Fruit fly (Drosophila melanogaster) whole organism, embryonic: ENCODE results near the gene nmdyn-D6.

Experiments
- Antp ChIP-seq: fragments of 200-800 bp; sonication (Bioruptor generic); optimal IDR thresholded peaks from 3 replicates; lab custom pipeline; 2016; ENCODE audit warnings: missing biosample characterization, missing genetic modification characterization
- B-H1 ChIP-seq: fragments of 200-800 bp; sonication (Bioruptor generic); IDR thresholded peaks from 3 replicates; pipeline ENCODE4 v1.3.6; 2022; ENCODE audit warnings: missing biosample characterization, missing genetic modification characterization
- CG10147 ChIP-seq: fragments of 200-800 bp; sonication (Bioruptor generic); optimal IDR thresholded peaks from 2 replicates; lab custom pipeline; 2019; ENCODE audit warnings: missing biosample characterization, mild to moderate bottlenecking, missing genetic modification characterization, moderate library complexity
- CG10267 ChIP-seq: fragments of 200-800 bp; sonication (Bioruptor generic); optimal IDR thresholded peaks from 2 replicates; lab custom pipeline; 2018; ENCODE audit warnings: missing biosample characterization, mild to moderate bottlenecking, missing genetic modification characterization, moderate library complexity
- CG10366 ChIP-seq: fragments of 200-800 bp; sonication (Bioruptor generic); IDR thresholded peaks from 2 replicates; pipeline ENCODE4 v1.3.6; 2022; ENCODE audit warnings: missing biosample characterization, missing genetic modification characterization
- CG11696 ChIP-seq: fragments of 200-800 bp; sonication (Bioruptor generic); IDR thresholded peaks from 2 replicates; pipeline ENCODE4 v1.3.6; 2022; ENCODE audit warnings: missing biosample characterization, missing genetic modification characterization
- CG1233 ChIP-seq: fragments of 200-800 bp; sonication (Bioruptor generic); optimal IDR thresholded peaks from 4 replicates; lab custom pipeline; 2018; ENCODE audit warnings: missing biosample characterization, mild to moderate bottlenecking, missing genetic modification characterization
- CG12942 ChIP-seq: fragments of 200-800 bp; sonication (Bioruptor generic); optimal IDR thresholded peaks from 3 replicates; lab custom pipeline; 2016; ENCODE audit warnings: missing biosample characterization, missing genetic modification characterization
- CG13296 ChIP-seq: fragments of 200-800 bp; sonication (Bioruptor generic); optimal IDR thresholded peaks from 3 replicates; lab custom pipeline; 2018; ENCODE audit warnings: missing biosample characterization, mild to moderate bottlenecking, missing genetic modification characterization
- CG14667 ChIP-seq: fragments of 200-800 bp; sonication (Bioruptor generic); IDR thresholded peaks from 2 replicates; pipeline ENCODE4 v1.3.6; 2022; ENCODE audit warnings: missing biosample characterization, missing genetic modification characterization
- CG15269 ChIP-seq: fragments of 200-800 bp; sonication (Bioruptor generic); optimal IDR thresholded peaks from 2 replicates; lab custom pipeline; 2018; ENCODE audit warnings: missing biosample characterization, mild to moderate bottlenecking, missing genetic modification characterization, moderate library complexity
- CG16779 ChIP-seq: fragments of 200-800 bp; sonication (Bioruptor generic); IDR thresholded peaks from 2 replicates; pipeline ENCODE4 v1.3.6; 2022; ENCODE audit warnings: missing biosample characterization, missing genetic modification characterization
- CG17385 ChIP-seq: fragments of 200-800 bp; sonication (Bioruptor generic); optimal IDR thresholded peaks from 3 replicates; lab custom pipeline; 2018; ENCODE audit warnings: missing biosample characterization, mild to moderate bottlenecking, missing genetic modification characterization
- CG1792 ChIP-seq: fragments of 200-800 bp; sonication (Bioruptor generic); optimal IDR thresholded peaks from 2 replicates; lab custom pipeline; 2016; ENCODE audit warnings: missing biosample characterization, missing genetic modification characterization
- CG18764 ChIP-seq: fragments of 200-800 bp; sonication (Bioruptor generic); optimal IDR thresholded peaks from 3 replicates; lab custom pipeline; 2016; ENCODE audit warnings: missing biosample characterization, missing genetic modification characterization
- CG2116 ChIP-seq: fragments of 200-800 bp; sonication (Bioruptor generic); optimal IDR thresholded peaks from 3 replicates; lab custom pipeline; 2018; ENCODE audit warnings: missing biosample characterization, mild to moderate bottlenecking, missing genetic modification characterization
- CG32532 ChIP-seq: fragments of 200-800 bp; sonication (Bioruptor generic); IDR thresholded peaks from 2 replicates; pipeline ENCODE4 v1.3.6; 2022; ENCODE audit warnings: missing biosample characterization, missing genetic modification characterization
- CG3838 ChIP-seq: fragments of 200-800 bp; sonication (Bioruptor generic); optimal IDR thresholded peaks from 3 replicates; lab custom pipeline; 2016; ENCODE audit warnings: missing biosample characterization, missing genetic modification characterization
- CG5953 ChIP-seq: fragments of 200-800 bp; sonication (Bioruptor generic); IDR thresholded peaks from 2 replicates; pipeline ENCODE4 v1.3.6; 2022; ENCODE audit warnings: missing biosample characterization, missing genetic modification characterization
- CG6175 ChIP-seq: fragments of 200-800 bp; sonication (Bioruptor generic); IDR thresholded peaks from 3 replicates; pipeline ENCODE4 v1.3.6; 2022; ENCODE audit warnings: missing biosample characterization, missing genetic modification characterization
- CG6254 ChIP-seq: fragments of 200-800 bp; sonication (Bioruptor generic); optimal IDR thresholded peaks from 3 replicates; lab custom pipeline; 2017; ENCODE audit warnings: mild to moderate bottlenecking, missing biosample characterization, missing genetic modification reagents, missing genetic modification characterization
- CG6272 ChIP-seq: fragments of 200-800 bp; sonication (Bioruptor generic); IDR thresholded peaks from 2 replicates; pipeline ENCODE4 v1.3.6; 2022; ENCODE audit warnings: missing biosample characterization, missing genetic modification characterization
- CG6654 ChIP-seq: fragments of 200-800 bp; sonication (Bioruptor generic); optimal IDR thresholded peaks from 2 replicates; lab custom pipeline; 2017; ENCODE audit warnings: missing biosample characterization, mild to moderate bottlenecking, missing genetic modification characterization
- CG7556 ChIP-seq: fragments of 200-800 bp; sonication (Bioruptor generic); optimal IDR thresholded peaks from 2 replicates; lab custom pipeline; 2017; ENCODE audit warnings: missing biosample characterization, mild to moderate bottlenecking, missing genetic modification characterization
- CG7786 ChIP-seq: fragments of 200-800 bp; sonication (Bioruptor generic); optimal IDR thresholded peaks from 2 replicates; lab custom pipeline; 2016; ENCODE audit warnings: missing biosample characterization, missing genetic modification characterization
- CG8281 ChIP-seq: fragments of 200-800 bp; sonication (Bioruptor generic); optimal IDR thresholded peaks from 2 replicates; lab custom pipeline; 2018; ENCODE audit warnings: missing biosample characterization, mild to moderate bottlenecking, missing genetic modification characterization, moderate library complexity
- CG9215 ChIP-seq: fragments of 200-800 bp; sonication (Bioruptor generic); IDR thresholded peaks from 2 replicates; pipeline ENCODE4 v1.3.6; 2022; ENCODE audit warnings: missing biosample characterization, missing genetic modification characterization
- CTCF ChIP-seq: fragments of 200-800 bp; sonication (Bioruptor generic); optimal IDR thresholded peaks from 2 replicates; lab custom pipeline; 2017; ENCODE audit warnings: missing biosample characterization, mild to moderate bottlenecking, missing genetic modification characterization, moderate library complexity
- Doc3 ChIP-seq: fragments of 200-800 bp; sonication (Bioruptor generic); IDR thresholded peaks from 3 replicates; pipeline ENCODE4 v1.3.6; 2022; ENCODE audit warnings: missing biosample characterization, missing genetic modification characterization; ENCODE audit not compliant: partially characterized antibody
- Dp ChIP-seq: fragments of 200-800 bp; sonication (Bioruptor generic); optimal IDR thresholded peaks from 2 replicates; lab custom pipeline; 2018; ENCODE audit warnings: missing biosample characterization, mild to moderate bottlenecking, missing genetic modification characterization, moderate library complexity
- HLH54F ChIP-seq: fragments of 200-800 bp; sonication (Bioruptor generic); optimal IDR thresholded peaks from 3 replicates; lab custom pipeline; 2016; ENCODE audit warnings: missing biosample characterization, missing genetic modification characterization
- HmgZ ChIP-seq: fragments of 200-800 bp; sonication (Bioruptor generic); optimal IDR thresholded peaks from 2 replicates; lab custom pipeline; 2018; ENCODE audit warnings: missing biosample characterization, mild to moderate bottlenecking, missing genetic modification characterization
- Neu2 ChIP-seq: fragments of 200-800 bp; sonication (Bioruptor generic); optimal IDR thresholded peaks from 3 replicates; lab custom pipeline; 2016; ENCODE audit warnings: missing biosample characterization, missing genetic modification characterization, borderline replicate concordance
- Tbp ChIP-seq: fragments of >200 bp; optimal IDR thresholded peaks from 2 replicates; lab custom pipeline; 2018; ENCODE audit warnings: missing biosample characterization, missing genetic modification characterization
- Trl ChIP-seq, 3 experiments: fragments of >200 bp in 2 of 3; fragments of 200-800 bp in 1 of 3; sonication (Bioruptor generic) in 1 of 3; optimal IDR thresholded peaks; 2 replicates in 1 of 3; 3 replicates in 2 of 3; lab custom pipeline; 2016 to 2017; ENCODE audit warnings: missing biosample characterization in 1 of 3, missing genetic modification characterization in 1 of 3
- Usf ChIP-seq: fragments of 200-800 bp; sonication (Bioruptor generic); optimal IDR thresholded peaks from 2 replicates; lab custom pipeline; 2017; ENCODE audit warnings: missing genotype, missing biosample characterization, missing genetic modification characterization
- ara ChIP-seq: fragments of 200-800 bp; sonication (Bioruptor generic); IDR thresholded peaks from 2 replicates; pipeline ENCODE4 v1.3.6; 2022; ENCODE audit warnings: missing biosample characterization, missing genetic modification characterization
- btn ChIP-seq: fragments of 200-800 bp; sonication (Bioruptor generic); optimal IDR thresholded peaks from 2 replicates; lab custom pipeline; 2016; ENCODE audit warnings: missing biosample characterization, missing genetic modification characterization
- cas ChIP-seq: fragments of 200-800 bp; sonication (Bioruptor generic); IDR thresholded peaks from 2 replicates; pipeline ENCODE4 v1.3.6; 2022; ENCODE audit warnings: missing biosample characterization, missing genetic modification characterization
- fd3F ChIP-seq: fragments of 200-800 bp; sonication (Bioruptor generic); optimal IDR thresholded peaks from 2 replicates; lab custom pipeline; 2018; ENCODE audit warnings: missing biosample characterization, mild to moderate bottlenecking, missing genetic modification characterization, moderate library complexity
- fd96Cb ChIP-seq: fragments of 200-800 bp; sonication (Bioruptor generic); optimal IDR thresholded peaks from 2 replicates; lab custom pipeline; 2018; ENCODE audit warnings: missing biosample characterization, mild to moderate bottlenecking, missing genetic modification characterization, moderate library complexity
- hth ChIP-seq: fragments of >200 bp; optimal IDR thresholded peaks from 2 replicates; lab custom pipeline; 2017; ENCODE audit warnings: inconsistent platforms
- ken ChIP-seq: fragments of 200-800 bp; sonication (Bioruptor generic); IDR thresholded peaks from 3 replicates; pipeline ENCODE4 v1.3.6; 2022; ENCODE audit warnings: missing biosample characterization, missing genetic modification characterization
- lola ChIP-seq, 3 experiments: fragments of >200 bp in 2 of 3; fragments of 200-800 bp in 1 of 3; sonication (Bioruptor generic) in 1 of 3; optimal IDR thresholded peaks; 2 replicates each; lab custom pipeline; 2017 to 2019; ENCODE audit warnings: missing biosample characterization in 3 of 3, missing genetic modification characterization in 3 of 3, mild to moderate bottlenecking in 1 of 3, moderate library complexity in 1 of 3
- nom ChIP-seq: fragments of 200-800 bp; sonication (Bioruptor generic); optimal IDR thresholded peaks from 2 replicates; lab custom pipeline; 2017; ENCODE audit warnings: missing biosample characterization, missing genetic modification characterization, mild to moderate bottlenecking, moderate library complexity, missing genetic modification reagents
- repo ChIP-seq: fragments of 200-800 bp; sonication (Bioruptor generic); optimal IDR thresholded peaks from 2 replicates; lab custom pipeline; 2016; ENCODE audit warnings: missing biosample characterization, missing genetic modification characterization
- sim ChIP-seq: fragments of 200-800 bp; sonication (Bioruptor generic); IDR thresholded peaks from 2 replicates; pipeline ENCODE4 v1.3.6; 2022; ENCODE audit warnings: missing biosample characterization, missing genetic modification characterization
- sisA ChIP-seq: fragments of 200-800 bp; sonication (Bioruptor generic); IDR thresholded peaks from 2 replicates; pipeline ENCODE4 v1.3.6; 2022; ENCODE audit warnings: missing biosample characterization, missing genetic modification characterization
- sob ChIP-seq: fragments of 200-800 bp; sonication (Bioruptor generic); IDR thresholded peaks from 2 replicates; pipeline ENCODE4 v1.3.6; 2022; ENCODE audit warnings: missing biosample characterization, missing genetic modification characterization
- tgo ChIP-seq: fragments of 200-800 bp; sonication (Bioruptor generic); IDR thresholded peaks from 3 replicates; pipeline ENCODE4 v1.3.6; 2022; ENCODE audit warnings: missing biosample characterization, missing genetic modification characterization
- tll ChIP-seq, 2 experiments: fragments of 200-800 bp in 1 of 2; fragments of >200 bp in 1 of 2; sonication (Bioruptor generic) in 1 of 2; optimal IDR thresholded peaks; 2 replicates each; lab custom pipeline; 2017 to 2019; ENCODE audit warnings: missing biosample characterization in 2 of 2, missing genetic modification characterization in 2 of 2, mild to moderate bottlenecking in 1 of 2, moderate library complexity in 1 of 2

The nmdyn-D6 gene

DNA sequence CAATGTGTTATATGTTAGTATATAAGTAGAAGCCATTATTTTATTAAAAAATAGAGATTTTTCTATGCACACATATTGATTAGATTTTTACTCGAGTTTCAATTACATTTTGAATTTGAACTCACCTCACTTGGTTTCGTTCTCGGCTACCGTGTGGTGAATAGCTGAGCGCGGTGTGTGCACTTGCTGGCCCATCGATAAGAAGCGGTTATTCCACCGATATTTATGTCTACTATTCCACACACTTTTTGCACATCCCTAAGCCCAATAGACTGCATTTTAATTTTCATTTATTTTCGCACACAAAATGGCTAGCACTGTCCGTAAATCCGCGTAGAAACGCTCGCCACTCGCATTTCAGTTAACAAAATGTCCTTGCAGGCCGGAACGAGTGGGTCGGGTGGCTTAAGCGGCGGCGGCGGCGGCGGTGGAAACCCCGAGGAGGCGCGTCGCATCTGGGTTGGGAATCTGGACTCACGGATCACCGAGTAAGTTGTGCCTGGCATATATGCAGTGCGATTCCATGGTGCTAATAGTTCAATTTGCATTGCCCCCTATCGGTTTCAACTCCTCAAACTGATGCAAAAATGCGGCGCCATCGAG is 3.0 kb upstream of the nmdyn-D6 start, which contains the start of gene CG14414 (continued):
- TF ChIP-seq ken (GFP tag; lab: Robert Waterston, UW) = no peak
- 0 out of 2 replicates have a peak, but pooled peaks have one; percentile 12 for TF ChIP-seq CG16779 (GFP tag; lab: Robert Waterston, UW)
- TF ChIP-seq CG13296 = no peak
- no peak for TF ChIP-seq CG10147 (GFP tag; lab: Kevin White, UChicago)
- TF ChIP-seq repo (GFP tag; lab: Kevin White, UChicago) = no peak
- TF ChIP-seq CG14667 (GFP tag; lab: Robert Waterston, UW) = no peak
- TF ChIP-seq Trl (optimal IDR thresholded peaks at IDR 0.05; lab: Kevin White, UChicago) = no peak
- peak; percentile 41 for TF ChIP-seq Trl (GFP tag; optimal IDR thresholded peaks at IDR 0.05; lab: Kevin White, UChicago)
- no peak for TF ChIP-seq hth (lab: Kevin White, UChicago)
- TF ChIP-seq Tbp (GFP tag; lab: Kevin White, UChicago) = no peak
- TF ChIP-seq CG6254 (GFP tag; lab: Kevin White, UChicago) = no peak
- TF ChIP-seq CTCF = peak; percentile 68
- peak; percentile 22 for TF ChIP-seq Antp (GFP tag; lab: Kevin White, UChicago)
- peak; percentile 67 for TF ChIP-seq CG2116 (GFP tag; lab: Kevin White, UChicago)
- TF ChIP-seq CG5953 = no peak
- TF ChIP-seq CG8281 (tag; lab: Kevin White, UChicago) = no peak
- no peak for TF ChIP-seq CG12942
- no peak for TF ChIP-seq tgo (GFP tag; lab: Robert Waterston, UW)
- no peak for TF ChIP-seq CG7786
- no peak for TF ChIP-seq CG10366 (GFP tag; lab: Robert Waterston, UW)
- TF ChIP-seq lola (GFP tag; optimal IDR thresholded peaks at IDR 0.05; lab: Kevin White, UChicago) = no peak
- no peak for TF ChIP-seq B-H1 (GFP tag; lab: Robert Waterston, UW)
- TF ChIP-seq Neu2 (GFP tag; lab: Kevin White, UChicago) = no peak
- no peak for TF ChIP-seq CG6654 (GFP tag; lab: Kevin White, UChicago)
- no peak for TF ChIP-seq CG18764 (GFP tag; lab: Kevin White, UChicago)
- no peak for TF ChIP-seq nom (GFP tag; lab: Kevin White, UChicago)
- TF ChIP-seq cas (GFP tag; lab: Robert Waterston, UW) = no peak
- no peak for TF ChIP-seq Usf (GFP tag; lab: Kevin White, UChicago)
- TF ChIP-seq CG10267 (tag; lab: Kevin White, UChicago) = peak; percentile 40
- no peak for TF ChIP-seq fd96Cb
- TF ChIP-seq CG15269 = no peak
- TF ChIP-seq CG7556 (GFP tag; lab: Kevin White, UChicago) = no peak
- TF ChIP-seq sob (GFP tag; lab: Robert Waterston, UW) = 0 out of 2 replicates have a peak, but pooled peaks have one; percentile 28
- TF ChIP-seq CG11696 (GFP tag; lab: Robert Waterston, UW) = no peak
- TF ChIP-seq CG6175 = no peak
- no peak for TF ChIP-seq CG9215 (GFP tag; lab: Robert Waterston, UW)
- no peak for TF ChIP-seq CG1792 (GFP tag; lab: Kevin White, UChicago)
- peak; percentile 60 for TF ChIP-seq HmgZ (tag; lab: Kevin White, UChicago)
- TF ChIP-seq CG3838 (GFP tag; lab: Kevin White, UChicago) = no peak
- TF ChIP-seq Dp (GFP tag; lab: Kevin White, UChicago) = peak; percentile 87
- no peak for TF ChIP-seq tll (GFP tag; optimal IDR thresholded peaks at IDR 0.05; lab: Kevin White, UChicago)
- TF ChIP-seq CG17385 (GFP tag; lab: Kevin White, UChicago) = no peak
- TF ChIP-seq fd3F (GFP tag; lab: Kevin White, UChicago) = no peak
- TF ChIP-seq sim (GFP tag; lab: Robert Waterston, UW) = no peak
- TF ChIP-seq sisA (GFP tag; lab: Robert Waterston, UW) = no peak
- peak; percentile 78 for TF ChIP-seq Doc3
- peak; percentile 51; the same call in 1 of the 2 replicates for TF ChIP-seq CG32532 (GFP tag; lab: Robert Waterston, UW)
- peak; percentile 30; the same call in 1 of the 2 replicates for TF ChIP-seq CG6272 (GFP tag; lab: Robert Waterston, UW)
- TF ChIP-seq CG1233 (GFP tag; lab: Kevin White, UChicago) = no peak
- peak; percentile 48 for TF ChIP-seq HLH54F (GFP tag; lab: Kevin White, UChicago)
- no peak for TF ChIP-seq btn
- TF ChIP-seq ara = 0 out of 2 replicates have a peak, but pooled peaks have one; percentile 38
